Fruit fly (Drosophila melanogaster) whole organism, embryonic: ENCODE measurements around the gene Rnb.

Source experiments
- CG10147 ChIP-seq: fragments of 200-800 bp; sonication (Bioruptor generic); optimal IDR thresholded peaks from 2 replicates; lab custom pipeline; 2019; ENCODE audit warnings: missing biosample characterization, mild to moderate bottlenecking, missing genetic modification characterization, moderate library complexity
- CG10543 ChIP-seq: fragments of 200-800 bp; sonication (Bioruptor generic); optimal IDR thresholded peaks from 3 replicates; lab custom pipeline; 2017; ENCODE audit warnings: missing biosample characterization, mild to moderate bottlenecking, missing genetic modification characterization, moderate library complexity
- CG10565 ChIP-seq: fragments of 200-800 bp; sonication (Bioruptor generic); optimal IDR thresholded peaks from 3 replicates; lab custom pipeline; 2016; ENCODE audit warnings: missing biosample characterization, mild to moderate bottlenecking, missing genetic modification characterization
- CG12391 ChIP-seq: fragments of 200-800 bp; sonication (Bioruptor generic); optimal IDR thresholded peaks from 3 replicates; lab custom pipeline; 2018; ENCODE audit warnings: missing biosample characterization, mild to moderate bottlenecking, missing genetic modification characterization, moderate library complexity
- CG14441 ChIP-seq: fragments of 200-800 bp; sonication (Bioruptor generic); IDR thresholded peaks from 2 replicates; pipeline ENCODE4 v1.3.6; 2022; ENCODE audit warnings: missing biosample characterization, missing genetic modification characterization
- CG14667 ChIP-seq: fragments of 200-800 bp; sonication (Bioruptor generic); IDR thresholded peaks from 2 replicates; pipeline ENCODE4 v1.3.6; 2022; ENCODE audit warnings: missing biosample characterization, missing genetic modification characterization
- CG15601 ChIP-seq: fragments of 200-800 bp; sonication (Bioruptor generic); optimal IDR thresholded peaks from 3 replicates; lab custom pipeline; 2019; ENCODE audit warnings: missing biosample characterization, mild to moderate bottlenecking, missing genetic modification characterization, moderate library complexity
- CG1603 ChIP-seq: fragments of 200-800 bp; sonication (Bioruptor generic); optimal IDR thresholded peaks from 2 replicates; lab custom pipeline; 2019; ENCODE audit warnings: missing biosample characterization, mild to moderate bottlenecking, missing genetic modification characterization, moderate library complexity
- CG1792 ChIP-seq: fragments of 200-800 bp; sonication (Bioruptor generic); optimal IDR thresholded peaks from 2 replicates; lab custom pipeline; 2016; ENCODE audit warnings: missing biosample characterization, missing genetic modification characterization
- CG34376 ChIP-seq: fragments of 200-800 bp; sonication (Bioruptor generic); optimal IDR thresholded peaks from 2 replicates; lab custom pipeline; 2018; ENCODE audit warnings: missing biosample characterization, mild to moderate bottlenecking, missing genetic modification characterization
- CG3726 ChIP-seq: fragments of 200-800 bp; sonication (Bioruptor generic); IDR thresholded peaks from 3 replicates; pipeline ENCODE4, ENCODE4 v1.3.6; 2022; ENCODE audit warnings: missing biosample characterization, missing genetic modification characterization
- CG8388 ChIP-seq: fragments of 200-800 bp; sonication (Bioruptor generic); optimal IDR thresholded peaks from 2 replicates; lab custom pipeline; 2019; ENCODE audit warnings: missing biosample characterization, mild to moderate bottlenecking, missing genetic modification characterization, moderate library complexity
- CG9437 ChIP-seq: fragments of 200-800 bp; sonication (Bioruptor generic); optimal IDR thresholded peaks from 2 replicates; lab custom pipeline; 2018; ENCODE audit warnings: missing biosample characterization, mild to moderate bottlenecking, missing genetic modification characterization
- Dp ChIP-seq: fragments of 200-800 bp; sonication (Bioruptor generic); optimal IDR thresholded peaks from 2 replicates; lab custom pipeline; 2018; ENCODE audit warnings: missing biosample characterization, mild to moderate bottlenecking, missing genetic modification characterization, moderate library complexity
- GATAe ChIP-seq: fragments of 200-800 bp; sonication (Bioruptor generic); conservative IDR thresholded peaks from 2 replicates; pipeline ENCODE4 v1.3.6; 2022; ENCODE audit warnings: missing biosample characterization, missing genetic modification characterization
- Hand ChIP-seq: fragments of 200-800 bp; sonication (Bioruptor generic); optimal IDR thresholded peaks from 2 replicates; lab custom pipeline; 2017; ENCODE audit warnings: mild to moderate bottlenecking, missing biosample characterization, missing genetic modification reagents, missing genetic modification characterization
- Hr78 ChIP-seq, 2 experiments: fragments of 200-800 bp in 1 of 2; fragments of >200 bp in 1 of 2; sonication (Bioruptor generic) in 1 of 2; optimal IDR thresholded peaks; 2 replicates each; lab custom pipeline; 2017 to 2019; ENCODE audit warnings: missing biosample characterization in 2 of 2, missing genetic modification characterization in 2 of 2, mild to moderate bottlenecking in 1 of 2, moderate library complexity in 1 of 2
- MTF-1 ChIP-seq: fragments of 200-800 bp; sonication (Bioruptor generic); optimal IDR thresholded peaks from 2 replicates; lab custom pipeline; 2018; ENCODE audit warnings: missing biosample characterization, mild to moderate bottlenecking, missing genetic modification characterization, borderline replicate concordance
- NFAT ChIP-seq: fragments of 200-800 bp; sonication (Bioruptor generic); IDR thresholded peaks from 2 replicates; pipeline ENCODE4 v1.3.6; 2022; ENCODE audit warnings: missing biosample characterization, missing genetic modification characterization
- Pdp1 ChIP-seq, 2 experiments: fragments of 200-800 bp; sonication (Bioruptor generic); optimal IDR thresholded peaks; 3 replicates each; lab custom pipeline; 2016; ENCODE audit warnings: missing biosample characterization in 2 of 2, missing genetic modification characterization in 2 of 2, mild to moderate bottlenecking in 1 of 2, moderate library complexity in 1 of 2
- Rx ChIP-seq: fragments of 200-800 bp; sonication (Bioruptor generic); IDR thresholded peaks from 2 replicates; pipeline ENCODE4 v1.3.6; 2022; ENCODE audit warnings: missing biosample characterization, missing genetic modification characterization
- Sox100B ChIP-seq: fragments of 200-800 bp; sonication (Bioruptor generic); optimal IDR thresholded peaks from 3 replicates; lab custom pipeline; 2018; ENCODE audit warnings: missing biosample characterization, mild to moderate bottlenecking, missing genetic modification characterization
- Trl ChIP-seq, 3 experiments: fragments of >200 bp in 2 of 3; fragments of 200-800 bp in 1 of 3; sonication (Bioruptor generic) in 1 of 3; optimal IDR thresholded peaks; 2 replicates in 1 of 3; 3 replicates in 2 of 3; lab custom pipeline; 2016 to 2017; ENCODE audit warnings: missing biosample characterization in 1 of 3, missing genetic modification characterization in 1 of 3
- Vsx1 ChIP-seq: fragments of 200-800 bp; sonication (Bioruptor generic); optimal IDR thresholded peaks from 2 replicates; lab custom pipeline; 2017; ENCODE audit warnings: missing biosample characterization, mild to moderate bottlenecking, missing genetic modification characterization, missing genetic modification reagents
- abd-A ChIP-seq: fragments of 200-800 bp; sonication (Bioruptor generic); optimal IDR thresholded peaks from 3 replicates; lab custom pipeline; 2019; ENCODE audit warnings: missing biosample characterization, mild to moderate bottlenecking, missing genetic modification characterization, moderate library complexity
- ash1 ChIP-seq: fragments of 200-800 bp; sonication (Bioruptor generic); optimal IDR thresholded peaks from 2 replicates; lab custom pipeline; 2018; ENCODE audit warnings: missing biosample characterization, mild to moderate bottlenecking, missing genetic modification characterization
- ato ChIP-seq: fragments of 200-800 bp; sonication (Bioruptor generic); IDR thresholded peaks from 2 replicates; pipeline ENCODE4 v1.3.6; 2022; ENCODE audit warnings: missing biosample characterization, missing genetic modification characterization; ENCODE audit not compliant: partially characterized antibody
- cato ChIP-seq: fragments of 200-800 bp; sonication (Bioruptor generic); optimal IDR thresholded peaks from 2 replicates; lab custom pipeline; 2016; ENCODE audit warnings: missing biosample characterization, missing genetic modification characterization, borderline replicate concordance
- chinmo ChIP-seq: fragments of 200-800 bp; sonication (Bioruptor generic); IDR thresholded peaks from 4 replicates; pipeline ENCODE4 v1.3.6; 2022; ENCODE audit warnings: missing biosample characterization, missing genetic modification characterization; ENCODE audit not compliant: partially characterized antibody
- croc ChIP-seq: fragments of 200-800 bp; sonication (Bioruptor generic); conservative IDR thresholded peaks from 3 replicates; pipeline ENCODE4 v1.3.6; 2022; ENCODE audit warnings: missing biosample characterization, missing genetic modification characterization
- da ChIP-seq: fragments of 200-800 bp; sonication (Bioruptor generic); optimal IDR thresholded peaks from 2 replicates; lab custom pipeline; 2016; ENCODE audit warnings: missing biosample characterization, missing genetic modification characterization
- dm ChIP-seq: fragments of 200-800 bp; sonication (Bioruptor generic); optimal IDR thresholded peaks from 3 replicates; lab custom pipeline; 2016; ENCODE audit warnings: missing biosample characterization, missing genetic modification characterization
- gce ChIP-seq: fragments of 200-800 bp; sonication (Bioruptor generic); IDR thresholded peaks from 3 replicates; pipeline ENCODE4 v1.3.6; 2022; ENCODE audit warnings: missing biosample characterization, missing genetic modification characterization
- grn ChIP-seq: fragments of 200-800 bp; sonication (Bioruptor generic); optimal IDR thresholded peaks from 3 replicates; lab custom pipeline; 2017; ENCODE audit warnings: missing biosample characterization, missing genetic modification characterization
- gro ChIP-seq: fragments of 200-800 bp; sonication (Bioruptor generic); optimal IDR thresholded peaks from 2 replicates; lab custom pipeline; 2016; ENCODE audit warnings: missing biosample characterization, missing genetic modification characterization
- ind ChIP-seq: fragments of 200-800 bp; sonication (Bioruptor generic); optimal IDR thresholded peaks from 3 replicates; lab custom pipeline; 2016; ENCODE audit warnings: missing biosample characterization, missing genetic modification characterization
- lab ChIP-seq: fragments of 200-800 bp; sonication (Bioruptor generic); optimal IDR thresholded peaks from 3 replicates; lab custom pipeline; 2017; ENCODE audit warnings: missing biosample characterization, missing genetic modification characterization, mild to moderate bottlenecking, moderate library complexity, missing genetic modification reagents
- pb ChIP-seq: fragments of 200-800 bp; sonication (Bioruptor generic); optimal IDR thresholded peaks from 3 replicates; lab custom pipeline; 2016; ENCODE audit warnings: missing biosample characterization, missing genetic modification characterization
- sc ChIP-seq, 3 experiments: fragments of >200 bp in 2 of 3; fragments of 200-800 bp in 1 of 3; sonication (Bioruptor generic) in 1 of 3; optimal IDR thresholded peaks; 2 replicates in 2 of 3; 3 replicates in 1 of 3; lab custom pipeline; 2017; ENCODE audit warnings: mild to moderate bottlenecking in 1 of 3, missing biosample characterization in 1 of 3, missing genetic modification characterization in 1 of 3, missing genetic modification reagents in 1 of 3
- sd ChIP-seq: fragments of 200-800 bp; sonication (Bioruptor generic); optimal IDR thresholded peaks from 3 replicates; lab custom pipeline; 2018; ENCODE audit warnings: missing biosample characterization, mild to moderate bottlenecking, missing genetic modification characterization, moderate library complexity
- sob ChIP-seq: fragments of 200-800 bp; sonication (Bioruptor generic); IDR thresholded peaks from 2 replicates; pipeline ENCODE4 v1.3.6; 2022; ENCODE audit warnings: missing biosample characterization, missing genetic modification characterization
- sqz ChIP-seq: fragments of 200-800 bp; sonication (Bioruptor generic); optimal IDR thresholded peaks from 3 replicates; lab custom pipeline; 2018; ENCODE audit warnings: missing biosample characterization, mild to moderate bottlenecking, missing genetic modification characterization
- tap ChIP-seq: fragments of 200-800 bp; optimal IDR thresholded peaks from 3 replicates; lab custom pipeline; 2019; ENCODE audit warnings: missing biosample characterization, mild to moderate bottlenecking, missing genetic modification characterization, moderate library complexity
- twi ChIP-seq: fragments of 200-800 bp; optimal IDR thresholded peaks from 2 replicates; lab custom pipeline; 2019; ENCODE audit warnings: missing biosample characterization, mild to moderate bottlenecking, missing genetic modification characterization, moderate library complexity
- tx ChIP-seq: fragments of 200-800 bp; sonication (Bioruptor generic); optimal IDR thresholded peaks from 2 replicates; lab custom pipeline; 2016; ENCODE audit warnings: missing biosample characterization, missing genetic modification characterization
- vfl ChIP-seq: fragments of 200-800 bp; sonication (Bioruptor generic); optimal IDR thresholded peaks from 2 replicates; lab custom pipeline; 2016; ENCODE audit warnings: missing biosample characterization, missing genetic modification characterization
- vvl ChIP-seq: fragments of 200-800 bp; sonication (Bioruptor generic); IDR thresholded peaks from 2 replicates; pipeline ENCODE4 v1.3.6; 2022; ENCODE audit warnings: missing biosample characterization, missing genetic modification characterization
- wek ChIP-seq: fragments of 200-800 bp; sonication (Bioruptor generic); optimal IDR thresholded peaks from 3 replicates; lab custom pipeline; 2018; ENCODE audit warnings: missing biosample characterization, mild to moderate bottlenecking, missing genetic modification characterization, moderate library complexity

The Rnb gene

dm6 chr3R:29782367-29782766 is 16.8 kb downstream of the Rnb start (continued):
- TF ChIP-seq gro (GFP tag; lab: Kevin White, UChicago) (peak; percentile 42), wek (GFP tag; lab: Kevin White, UChicago) (no peak), abd-A (tag; lab: Kevin White, UChicago) (peak; percentile 69), cato (GFP tag; lab: Kevin White, UChicago) (no peak), CG10147 (peak; percentile 2), Hand (peak; percentile 46), CG12391 (tag; lab: Kevin White, UChicago) (no peak), chinmo (GFP tag; lab: Robert Waterston, UW) (peak; percentile 96; the same call in 3 of the 4 replicates), sc (optimal IDR thresholded peaks at IDR 0.05; lab: Kevin White, UChicago) (no peak), sc (GFP tag; optimal IDR thresholded peaks at IDR 0.05; lab: Kevin White, UChicago) (no peak), CG9437 (GFP tag; lab: Kevin White, UChicago) (no peak), CG10543 (peak; percentile 22), CG34376 (peak; percentile 82), Vsx1 (GFP tag; lab: Kevin White, UChicago) (no peak), MTF-1 (GFP tag; lab: Kevin White, UChicago) (peak; percentile 37), Dp (GFP tag; lab: Kevin White, UChicago) (no peak), sqz (GFP tag; lab: Kevin White, UChicago) (peak; percentile 66), ash1 (GFP tag; lab: Kevin White, UChicago) (peak; percentile 59), Rx (GFP tag; lab: Robert Waterston, UW) (no peak), sd (peak; percentile 30), dm (no peak), da (GFP tag; lab: Kevin White, UChicago) (no peak), gce (GFP tag; lab: Robert Waterston, UW) (0 out of 3 replicates have a peak, but pooled peaks have one; percentile 48), Trl (optimal IDR thresholded peaks at IDR 0.05; lab: Kevin White, UChicago) (peak; percentile 80 to 95), Trl (GFP tag; optimal IDR thresholded peaks at IDR 0.05; lab: Kevin White, UChicago) (peak; percentile 20), lab (peak; percentile 65), ato (GFP tag; lab: Robert Waterston, UW) (peak; percentile 56; the same call in 1 of the 2 replicates), Hr78 (GFP tag; optimal IDR thresholded peaks at IDR 0.05; lab: Kevin White, UChicago) (no peak)

- peak in 1 of 2 experiments; percentile 94 for TF ChIP-seq Pdp1 (GFP tag; optimal IDR thresholded peaks at IDR 0.05; lab: Kevin White, UChicago)
- TF ChIP-seq ind: no peak
- no peak for TF ChIP-seq Hand
- TF ChIP-seq CG1603: no peak
- peak; percentile 23 for TF ChIP-seq twi
- 0 out of 2 replicates have a peak, but pooled peaks have one; percentile 11 for TF ChIP-seq NFAT
- no peak for TF ChIP-seq croc
- no peak for TF ChIP-seq pb (GFP tag; lab: Kevin White, UChicago)
- no peak for TF ChIP-seq CG1792 (GFP tag; lab: Kevin White, UChicago)
- no peak for TF ChIP-seq CG10565 (GFP tag; lab: Kevin White, UChicago)
- no peak for TF ChIP-seq CG14667
- peak; percentile 58 for TF ChIP-seq grn (GFP tag; lab: Kevin White, UChicago)
- 0 out of 2 replicates have a peak, but pooled peaks have one; percentile 8 for TF ChIP-seq sob
- peak; percentile 20 for TF ChIP-seq GATAe (GFP tag; lab: Robert Waterston, UW)
- no peak for TF ChIP-seq CG3726 (GFP tag; lab: Robert Waterston, UW)
- TF ChIP-seq vfl (GFP tag; lab: Kevin White, UChicago): no peak
- no peak for TF ChIP-seq tap (tag; lab: Kevin White, UChicago)
- TF ChIP-seq tx (GFP tag; lab: Kevin White, UChicago): no peak
- no peak; the same call in 1 of the 2 replicates for TF ChIP-seq CG14441 (GFP tag; lab: Robert Waterston, UW)
- peak; percentile 2 for TF ChIP-seq Sox100B (GFP tag; lab: Kevin White, UChicago)
- TF ChIP-seq CG34376: no peak
- no peak for TF ChIP-seq CG8388 (GFP tag; lab: Kevin White, UChicago)
- TF ChIP-seq CG15601 (tag; lab: Kevin White, UChicago): peak; percentile 91
- 0 out of 2 replicates have a peak, but pooled peaks have one; percentile 8 for TF ChIP-seq vvl (GFP tag; lab: Robert Waterston, UW)
Measured at dm6 chr3R:29781874-29782273, 17.3 kb downstream of the Rnb start.
